Fruit fly (Drosophila melanogaster): ENCODE measurements around the gene Shawl.

The Shawl gene

DNA sequence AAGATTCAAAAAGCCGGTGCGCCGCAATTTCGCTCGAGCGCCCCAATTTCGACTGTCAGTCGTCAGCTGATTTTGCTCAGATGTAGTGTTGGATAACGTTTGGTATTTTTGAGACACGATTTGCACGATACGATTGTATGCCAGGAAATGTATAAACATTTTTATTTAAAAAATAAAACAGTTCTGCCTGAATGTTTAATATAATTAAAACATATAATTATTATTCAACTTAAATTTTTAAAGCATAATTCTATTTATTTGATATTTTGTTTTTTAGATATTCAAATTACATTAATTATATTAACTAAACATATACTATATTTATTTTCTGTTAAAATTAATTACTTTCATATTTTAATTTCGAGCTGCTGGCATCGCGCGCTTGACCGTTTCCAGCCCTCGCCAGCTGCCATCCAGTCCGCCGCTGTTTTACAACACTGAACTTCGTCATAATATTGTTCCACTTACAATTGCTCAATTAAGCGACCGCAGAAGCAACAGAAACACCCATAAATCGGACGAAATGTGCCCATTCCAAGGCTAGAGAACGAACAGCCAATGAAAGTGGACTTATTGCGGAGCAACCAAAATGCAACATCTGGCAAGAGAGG is 16.1 kb upstream of the Shawl start, which contains the start of the genes FucTB and scat (continued):
- peak; percentile 63 for TF ChIP-seq exex (tag; optimal IDR thresholded peaks at IDR 0.05)
- TF ChIP-seq sr (GFP tag; IDR thresholded peaks at IDR 0.05): peak; percentile 53; the same call in 2 of the 3 replicates
- TF ChIP-seq CG6683 (GFP tag; optimal IDR thresholded peaks at IDR 0.05): peak; percentile 83
- TF ChIP-seq Hsf (GFP tag; optimal IDR thresholded peaks at IDR 0.05): peak; percentile 80
- TF ChIP-seq CG6791 (GFP tag; IDR thresholded peaks at IDR 0.05; ENCODE audit: partially characterized antibody): no peak
- TF ChIP-seq CG10321 (GFP tag; IDR thresholded peaks at IDR 0.05): peak; percentile 68
- TF ChIP-seq Xrp1 (GFP tag; IDR thresholded peaks at IDR 0.05): peak; percentile 96
- peak; percentile 76 for TF ChIP-seq trem (tag; optimal IDR thresholded peaks at IDR 0.05)
- TF ChIP-seq dmrt11E (tag; optimal IDR thresholded peaks at IDR 0.05): peak; percentile 98
- TF ChIP-seq Dp (GFP tag; optimal IDR thresholded peaks at IDR 0.05): peak; percentile 69
- peak; percentile 35 for TF ChIP-seq CG11398 (GFP tag; optimal IDR thresholded peaks at IDR 0.05)
- no peak for TF ChIP-seq gfzf (GFP tag; optimal IDR thresholded peaks at IDR 0.05)
- peak; percentile 70 for TF ChIP-seq Vsx1 (GFP tag; optimal IDR thresholded peaks at IDR 0.05)
- TF ChIP-seq CG31441 (GFP tag; IDR thresholded peaks at IDR 0.05): peak; percentile 96
- TF ChIP-seq CG4820 (GFP tag; optimal IDR thresholded peaks at IDR 0.05): peak; percentile 90

DNA sequence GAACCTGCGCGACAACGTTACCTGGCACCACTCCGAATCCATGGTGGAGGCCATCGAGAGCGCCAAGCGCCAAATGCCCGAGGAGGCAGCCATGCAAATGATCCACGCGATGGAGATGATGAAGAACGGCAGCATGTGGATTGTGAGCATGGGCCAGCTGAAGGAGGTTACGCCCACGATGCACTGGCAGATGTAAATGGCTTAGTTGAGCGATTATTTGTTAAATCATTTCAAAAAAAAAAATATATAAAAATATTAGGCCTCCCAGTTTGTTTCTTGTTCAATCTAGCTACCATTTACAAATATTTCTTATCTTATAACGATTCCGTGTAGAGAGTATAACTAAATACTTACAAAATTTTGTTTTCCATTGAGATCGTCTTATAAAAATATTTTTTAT is 12.6 kb upstream of the Shawl start, which contains the start of gene CG42847:
Gene CG42847 (plus strand): TSS at position 301 of the 400 bp plus-strand sequence.
- no peak for TF ChIP-seq slp2 (GFP tag; optimal IDR thresholded peaks at IDR 0.05)
- TF ChIP-seq bcd (GFP tag; optimal IDR thresholded peaks at IDR 0.05): no peak
- TF ChIP-seq ranshi (GFP tag; IDR thresholded peaks at IDR 0.05): no peak
- TF ChIP-seq chif (GFP tag; optimal IDR thresholded peaks at IDR 0.05): no peak
- no peak for TF ChIP-seq CG4360 (GFP tag; IDR thresholded peaks at IDR 0.05)
- TF ChIP-seq ab (GFP tag; optimal IDR thresholded peaks at IDR 0.05): no peak
- TF ChIP-seq CG10366 (GFP tag; IDR thresholded peaks at IDR 0.05): no peak
- no peak for TF ChIP-seq CG1792 (GFP tag; optimal IDR thresholded peaks at IDR 0.05)
- no peak for TF ChIP-seq hth (optimal IDR thresholded peaks at IDR 0.05)
- TF ChIP-seq CG15696 (tag; optimal IDR thresholded peaks at IDR 0.05): no peak
- no peak for TF ChIP-seq row (GFP tag; IDR thresholded peaks at IDR 0.05)
- no peak for TF ChIP-seq peb (GFP tag; IDR thresholded peaks at IDR 0.05)
- TF ChIP-seq ERR (GFP tag; optimal IDR thresholded peaks at IDR 0.05): no peak
- no peak for TF ChIP-seq E2f2 (GFP tag; IDR thresholded peaks at IDR 0.05)
- no peak for TF ChIP-seq toy (GFP tag; IDR thresholded peaks at IDR 0.05)
- no peak for TF ChIP-seq CG18599 (GFP tag; optimal IDR thresholded peaks at IDR 0.05)

DNA sequence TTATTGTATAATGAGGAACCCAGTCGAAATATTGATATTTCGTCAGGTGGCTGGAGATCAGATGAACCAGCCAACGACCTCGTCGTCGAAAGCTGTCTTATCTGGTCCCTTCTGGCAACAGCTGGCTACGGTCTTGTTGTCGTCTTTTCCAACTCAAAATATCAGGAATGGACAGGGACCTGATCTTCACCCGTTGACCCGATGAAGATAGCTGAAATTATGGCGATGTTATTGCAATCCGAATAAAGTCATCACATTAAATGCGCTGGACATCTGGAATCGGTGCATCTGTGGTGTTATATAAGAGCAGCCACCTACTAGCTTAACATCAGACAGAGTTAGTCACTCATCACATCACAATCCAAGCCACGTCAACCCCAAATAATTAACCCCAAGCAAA is 11.6 kb upstream of the Shawl start, which contains the start of gene Fbp2:
Gene Fbp2 (plus strand): TSS at position 251 of the 400 bp plus-strand sequence.
- TF ChIP-seq Pdp1 (GFP tag; optimal IDR thresholded peaks at IDR 0.05) (peak in 1 of 2 experiments; percentile 77), ro (GFP tag; IDR thresholded peaks at IDR 0.05) (no peak)

DNA sequence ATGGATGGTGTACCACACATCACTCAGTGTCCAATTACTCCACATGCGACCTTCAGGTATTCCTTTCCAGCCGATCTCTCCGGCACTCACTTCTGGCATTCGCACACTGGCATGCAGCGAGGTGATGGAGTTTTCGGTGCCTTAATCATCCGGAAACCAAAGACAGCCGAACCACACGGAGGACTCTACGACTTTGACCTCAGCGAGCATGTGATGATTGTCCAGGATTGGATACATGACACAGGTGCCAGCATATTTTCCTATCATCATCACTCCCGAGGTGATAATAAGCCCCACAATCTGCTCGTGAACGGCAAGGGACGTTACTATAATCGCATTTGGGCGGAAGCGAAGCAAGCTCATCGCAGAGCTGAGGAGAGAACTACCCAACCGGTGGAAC is 9.2 kb upstream of the Shawl start:
- TF ChIP-seq CG12071 (GFP tag; optimal IDR thresholded peaks at IDR 0.05): no peak
- peak; percentile 50 for TF ChIP-seq Ets65A (GFP tag)

DNA sequence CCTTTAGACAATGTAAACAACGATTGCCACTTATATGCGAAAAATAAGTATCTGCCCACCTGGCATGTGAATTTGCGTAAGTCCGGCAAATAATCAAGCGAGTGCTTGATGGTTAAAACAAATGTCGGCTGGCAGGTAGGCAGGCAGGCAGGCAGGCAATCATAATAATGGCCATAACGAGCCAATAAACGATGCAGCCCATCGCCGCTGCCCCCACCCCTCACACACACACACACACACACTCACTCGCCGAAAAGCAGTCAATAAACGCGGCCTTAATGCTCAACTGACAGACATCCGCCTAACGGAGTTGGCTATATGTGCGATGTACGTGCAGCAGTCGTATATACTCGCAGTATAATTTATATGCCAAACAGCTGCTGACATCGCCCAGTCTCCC is 6.4 kb upstream of the Shawl start:
- TF ChIP-seq BtbVII (GFP tag; optimal IDR thresholded peaks at IDR 0.05): no peak
- TF ChIP-seq CG34422 (GFP tag; IDR thresholded peaks at IDR 0.05): no peak
- TF ChIP-seq dysf (GFP tag; IDR thresholded peaks at IDR 0.05): peak; percentile 38; the same call in 1 of the 3 replicates
- TF ChIP-seq zen (tag; optimal IDR thresholded peaks at IDR 0.05): peak; percentile 52
- peak; percentile 64 for TF ChIP-seq cad (GFP tag; optimal IDR thresholded peaks at IDR 0.05)
- no peak for TF ChIP-seq slou (GFP tag; optimal IDR thresholded peaks at IDR 0.05)
- no peak for TF ChIP-seq YL-1 (GFP tag; optimal IDR thresholded peaks at IDR 0.05)
- TF ChIP-seq CG11723 (GFP tag; optimal IDR thresholded peaks at IDR 0.05): no peak
- TF ChIP-seq CG11504 (tag; optimal IDR thresholded peaks at IDR 0.05): no peak
